Worm (Caenorhabditis elegans): ENCODE results near the gene K10G6.9.

DNA sequence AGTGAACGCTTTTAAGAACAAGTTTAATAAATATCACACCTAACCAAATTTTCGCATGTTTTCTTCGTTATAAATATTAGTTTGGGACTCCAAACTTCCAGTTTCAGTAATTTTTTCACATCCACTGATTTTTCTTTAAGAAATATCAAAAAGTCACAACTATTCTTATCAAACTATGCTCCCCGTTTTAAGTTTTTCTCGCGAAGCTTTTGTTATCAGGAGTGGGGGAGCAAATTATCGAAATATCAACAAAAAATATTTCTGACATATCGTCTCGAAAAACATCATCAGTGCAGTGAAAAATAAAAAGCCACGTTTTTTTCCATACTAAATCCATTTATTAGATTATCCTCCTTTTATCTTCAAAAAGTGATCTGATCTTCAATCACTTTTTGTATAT, 20.0 kb downstream of the K10G6.9 start:
- TF ChIP-seq ama-1 (optimal IDR thresholded peaks at IDR 0.05) (no peak), pqm-1 (tag; optimal IDR thresholded peaks at IDR 0.05) (peak; percentile 22), lin-15B (tag; optimal IDR thresholded peaks at IDR 0.05) (no peak), ceh-82 (tag; optimal IDR thresholded peaks at IDR 0.05) (no peak), egl-5 (tag; optimal IDR thresholded peaks at IDR 0.05) (no peak)

Data from whole organism, L3 larva.